Fruit fly (Drosophila melanogaster) whole organism, prepupa: ENCODE data around the gene CG6398.

ENCODE experiments used
- Blimp-1 ChIP-seq: fragments of 200-800 bp; sonication (Bioruptor generic); optimal IDR thresholded peaks from 3 replicates; lab custom pipeline; 2017; ENCODE audit warnings: missing biosample characterization, missing genetic modification characterization, mild to moderate bottlenecking, moderate library complexity, missing genetic modification reagents
- CG10631 ChIP-seq: fragments of 200-800 bp; sonication (Bioruptor generic); optimal IDR thresholded peaks from 2 replicates; lab custom pipeline; 2016; ENCODE audit warnings: missing biosample characterization, missing genetic modification characterization
- CG11294 ChIP-seq: fragments of 200-800 bp; sonication (Bioruptor generic); IDR thresholded peaks from 2 replicates; pipeline ENCODE4 v1.3.6; 2022; ENCODE audit warnings: missing biosample characterization, missing genetic modification characterization
- CG11902 ChIP-seq: fragments of 200-800 bp; sonication (Bioruptor generic); optimal IDR thresholded peaks from 3 replicates; lab custom pipeline; 2016; ENCODE audit warnings: missing biosample characterization, missing genetic modification characterization
- CG15336 ChIP-seq: fragments of 200-800 bp; sonication (Bioruptor generic); IDR thresholded peaks from 2 replicates; pipeline ENCODE4 v1.3.6; 2022; ENCODE audit warnings: missing biosample characterization, missing genetic modification characterization
- CG3032 ChIP-seq: fragments of 200-800 bp; optimal IDR thresholded peaks from 2 replicates; lab custom pipeline; 2019; ENCODE audit warnings: missing biosample characterization, mild to moderate bottlenecking, missing genetic modification characterization, moderate library complexity
- CG31627 ChIP-seq: fragments of 200-800 bp; sonication (Bioruptor generic); optimal IDR thresholded peaks from 3 replicates; lab custom pipeline; 2016; ENCODE audit warnings: missing biosample characterization, missing genetic modification characterization
- CG32006 ChIP-seq: fragments of 200-800 bp; sonication (Bioruptor generic); optimal IDR thresholded peaks from 3 replicates; lab custom pipeline; 2017; ENCODE audit warnings: missing biosample characterization, mild to moderate bottlenecking, missing genetic modification characterization
- CG34406 ChIP-seq: fragments of 200-800 bp; sonication (Bioruptor generic); optimal IDR thresholded peaks from 3 replicates; lab custom pipeline; 2016; ENCODE audit warnings: missing biosample characterization, missing genetic modification characterization
- CG3919 ChIP-seq: fragments of 200-800 bp; sonication (Bioruptor generic); optimal IDR thresholded peaks from 3 replicates; lab custom pipeline; 2016; ENCODE audit warnings: missing biosample characterization, missing genetic modification characterization
- CG6163 ChIP-seq: fragments of 200-800 bp; sonication (Bioruptor generic); IDR thresholded peaks from 3 replicates; pipeline ENCODE4 v1.3.6; 2022; ENCODE audit warnings: missing biosample characterization, missing genetic modification characterization
- CG6276 ChIP-seq: fragments of 200-800 bp; sonication (Bioruptor generic); optimal IDR thresholded peaks from 2 replicates; lab custom pipeline; 2017; ENCODE audit warnings: missing biosample characterization, mild to moderate bottlenecking, missing genetic modification characterization
- CG6808 ChIP-seq: fragments of 200-800 bp; sonication (Bioruptor generic); optimal IDR thresholded peaks from 3 replicates; lab custom pipeline; 2017; ENCODE audit warnings: missing biosample characterization, missing genetic modification characterization, mild to moderate bottlenecking, moderate library complexity, missing genetic modification reagents
- CG6854 ChIP-seq: fragments of 200-800 bp; sonication (Bioruptor generic); optimal IDR thresholded peaks from 2 replicates; lab custom pipeline; 2017; ENCODE audit warnings: missing biosample characterization, mild to moderate bottlenecking, missing genetic modification characterization
- CG8119 ChIP-seq: fragments of 200-800 bp; sonication (Bioruptor generic); IDR thresholded peaks from 3 replicates; pipeline ENCODE4 v1.3.6; 2022; ENCODE audit warnings: missing biosample characterization, missing genetic modification characterization
- CG8319 ChIP-seq: fragments of 200-800 bp; sonication (Bioruptor generic); optimal IDR thresholded peaks from 3 replicates; lab custom pipeline; 2016; ENCODE audit warnings: missing biosample characterization, missing genetic modification characterization
- CG8632 ChIP-seq: fragments of 200-800 bp; sonication (Bioruptor generic); optimal IDR thresholded peaks from 3 replicates; lab custom pipeline; 2016; ENCODE audit warnings: missing biosample characterization, missing genetic modification characterization
- Eip75B ChIP-seq: fragments of 200-800 bp; sonication (Bioruptor generic); optimal IDR thresholded peaks from 3 replicates; lab custom pipeline; 2016; ENCODE audit warnings: missing biosample characterization, missing genetic modification characterization
- Eip78C ChIP-seq: fragments of 200-800 bp; sonication (Bioruptor generic); peaks from one replicate; lab custom pipeline; 2016; ENCODE audit warnings: missing biosample characterization, missing genetic modification characterization
- Eip93F ChIP-seq: fragments of 200-800 bp; sonication (Bioruptor generic); optimal IDR thresholded peaks from 2 replicates; lab custom pipeline; 2016; ENCODE audit warnings: missing biosample characterization, mild to moderate bottlenecking, missing genetic modification characterization
- Hr39 ChIP-seq: fragments of 200-800 bp; sonication (Bioruptor generic); optimal IDR thresholded peaks from 2 replicates; lab custom pipeline; 2016; ENCODE audit warnings: missing biosample characterization, missing genetic modification characterization
- Hr4 ChIP-seq: fragments of 200-800 bp; sonication (Bioruptor generic); optimal IDR thresholded peaks from 3 replicates; lab custom pipeline; 2016; ENCODE audit warnings: missing biosample characterization, missing genetic modification characterization
- Lpt ChIP-seq: fragments of 200-800 bp; sonication (Bioruptor generic); optimal IDR thresholded peaks from 3 replicates; lab custom pipeline; 2016; ENCODE audit warnings: missing biosample characterization, missing genetic modification characterization
- Met ChIP-seq: fragments of 200-800 bp; sonication (Bioruptor generic); optimal IDR thresholded peaks from 3 replicates; lab custom pipeline; 2016; ENCODE audit warnings: missing biosample characterization, missing genetic modification characterization
- OdsH ChIP-seq: fragments of 200-800 bp; sonication (Bioruptor generic); optimal IDR thresholded peaks from 3 replicates; lab custom pipeline; 2016; ENCODE audit warnings: missing biosample characterization, missing genetic modification characterization
- Sox102F ChIP-seq: fragments of 200-800 bp; sonication (Bioruptor generic); optimal IDR thresholded peaks from 2 replicates; lab custom pipeline; 2016; ENCODE audit warnings: missing biosample characterization, mild to moderate bottlenecking, missing genetic modification characterization
- Sox15 ChIP-seq: fragments of 200-800 bp; sonication (Bioruptor generic); optimal IDR thresholded peaks from 3 replicates; lab custom pipeline; 2016; ENCODE audit warnings: missing biosample characterization, missing genetic modification characterization
- achi ChIP-seq: fragments of 200-800 bp; sonication (Bioruptor generic); optimal IDR thresholded peaks from 3 replicates; lab custom pipeline; 2016; ENCODE audit warnings: missing biosample characterization, missing genetic modification characterization
- acj6 ChIP-seq: fragments of 200-800 bp; sonication (Bioruptor generic); optimal IDR thresholded peaks from 3 replicates; lab custom pipeline; 2016; ENCODE audit warnings: missing biosample characterization, missing genetic modification characterization
- cyc ChIP-seq: fragments of 200-800 bp; sonication (Bioruptor generic); optimal IDR thresholded peaks from 3 replicates; lab custom pipeline; 2016; ENCODE audit warnings: missing biosample characterization, missing genetic modification characterization
- dac ChIP-seq: fragments of 200-800 bp; sonication (Bioruptor generic); optimal IDR thresholded peaks from 2 replicates; lab custom pipeline; 2017; ENCODE audit warnings: missing biosample characterization, mild to moderate bottlenecking, missing genetic modification characterization
- dsx ChIP-seq: fragments of 200-800 bp; optimal IDR thresholded peaks from 3 replicates; lab custom pipeline; 2019; ENCODE audit warnings: missing biosample characterization, mild to moderate bottlenecking, missing genetic modification characterization, moderate library complexity; ENCODE audit not compliant: poor library complexity, severe bottlenecking
- eg ChIP-seq: fragments of 200-800 bp; sonication (Bioruptor generic); IDR thresholded peaks from 3 replicates; pipeline ENCODE4 v1.3.6; 2022; ENCODE audit warnings: missing biosample characterization, missing genetic modification characterization
- esn ChIP-seq: fragments of 200-800 bp; sonication (Bioruptor generic); optimal IDR thresholded peaks from 2 replicates; lab custom pipeline; 2016; ENCODE audit warnings: missing biosample characterization, mild to moderate bottlenecking, missing genetic modification characterization, moderate library complexity
- fd59A ChIP-seq: fragments of 200-800 bp; sonication (Bioruptor generic); optimal IDR thresholded peaks from 2 replicates; lab custom pipeline; 2017; ENCODE audit warnings: missing biosample characterization, mild to moderate bottlenecking, missing genetic modification characterization, missing genetic modification reagents
- fd85E ChIP-seq: fragments of 200-800 bp; sonication (Bioruptor generic); optimal IDR thresholded peaks from 3 replicates; lab custom pipeline; 2016; ENCODE audit warnings: missing biosample characterization, missing genetic modification characterization
- fkh ChIP-seq: fragments of 200-800 bp; sonication (Bioruptor generic); optimal IDR thresholded peaks from 3 replicates; lab custom pipeline; 2017; ENCODE audit warnings: missing biosample characterization, mild to moderate bottlenecking, missing genetic modification characterization, moderate library complexity
- lz ChIP-seq: fragments of 200-800 bp; sonication (Bioruptor generic); optimal IDR thresholded peaks from 3 replicates; lab custom pipeline; 2016; ENCODE audit warnings: missing biosample characterization, missing genetic modification characterization
- net ChIP-seq: fragments of 200-800 bp; sonication (Bioruptor generic); optimal IDR thresholded peaks from 3 replicates; lab custom pipeline; 2016; ENCODE audit warnings: missing biosample characterization, missing genetic modification characterization
- pdm3 ChIP-seq: fragments of 200-800 bp; sonication (Bioruptor generic); optimal IDR thresholded peaks from 3 replicates; lab custom pipeline; 2016; ENCODE audit warnings: missing biosample characterization, missing genetic modification characterization
- spab ChIP-seq: fragments of 200-800 bp; sonication (Bioruptor generic); optimal IDR thresholded peaks from 2 replicates; lab custom pipeline; 2017; ENCODE audit warnings: missing biosample characterization, mild to moderate bottlenecking, missing genetic modification characterization, missing genetic modification reagents
- ss ChIP-seq, 2 experiments: fragments of 200-800 bp; sonication (Bioruptor generic); optimal IDR thresholded peaks; 2 replicates in 1 of 2; 3 replicates in 1 of 2; lab custom pipeline; 2017 to 2018; ENCODE audit warnings: mild to moderate bottlenecking in 2 of 2, missing biosample characterization in 2 of 2, missing genetic modification characterization in 2 of 2, moderate library complexity in 1 of 2
- svp ChIP-seq: fragments of 200-800 bp; sonication (Bioruptor generic); peaks from one replicate; lab custom pipeline; 2016; ENCODE audit warnings: missing biosample characterization, missing genetic modification characterization
- topi ChIP-seq: fragments of 200-800 bp; sonication (Bioruptor generic); optimal IDR thresholded peaks from 3 replicates; lab custom pipeline; 2016; ENCODE audit warnings: missing biosample characterization, missing genetic modification characterization
- vri ChIP-seq: fragments of 200-800 bp; sonication (Bioruptor generic); optimal IDR thresholded peaks from 3 replicates; lab custom pipeline; 2016; ENCODE audit warnings: missing biosample characterization, mild to moderate bottlenecking, missing genetic modification characterization

Gene CG6398

dm6 chrX:17799070-17799802 lies 31.4 kb upstream of the CG6398 start:
- TF ChIP-seq CG6163 (GFP tag; lab: Robert Waterston, UW): no peak
- TF ChIP-seq esn (GFP tag; lab: Kevin White, UChicago): no peak
- TF ChIP-seq pdm3: no peak
- no peak for TF ChIP-seq CG6854
- no peak for TF ChIP-seq acj6 (GFP tag; lab: Kevin White, UChicago)
- no peak for TF ChIP-seq CG11902 (GFP tag; lab: Kevin White, UChicago)
- no peak for TF ChIP-seq net (GFP tag; lab: Kevin White, UChicago)
- TF ChIP-seq Eip78C (GFP tag; lab: Kevin White, UChicago): peak; percentile 8
- no peak for TF ChIP-seq CG3919
- no peak for TF ChIP-seq CG11294 (GFP tag; lab: Robert Waterston, UW)
- TF ChIP-seq svp (GFP tag; lab: Kevin White, UChicago): peak; percentile 3

- TF ChIP-seq CG3032 (tag; lab: Kevin White, UChicago) (no peak), CG6276 (GFP tag; lab: Kevin White, UChicago) (no peak), Eip75B (no peak), achi (no peak), Met (GFP tag; lab: Kevin White, UChicago) (no peak), Eip93F (GFP tag; lab: Kevin White, UChicago) (no peak), Hr39 (GFP tag; lab: Kevin White, UChicago) (no peak), CG15336 (GFP tag; lab: Robert Waterston, UW) (no peak), CG6808 (GFP tag; lab: Kevin White, UChicago) (no peak), topi (no peak), cyc (GFP tag; lab: Kevin White, UChicago) (no peak), vri (GFP tag; lab: Kevin White, UChicago) (no peak), dac (GFP tag; lab: Kevin White, UChicago) (no peak), Blimp-1 (GFP tag; lab: Kevin White, UChicago) (no peak), CG31627 (GFP tag; lab: Kevin White, UChicago) (no peak), Lpt (no peak), Sox15 (GFP tag; lab: Kevin White, UChicago) (no peak), Hr4 (GFP tag; lab: Kevin White, UChicago) (no peak), CG11294 (GFP tag; lab: Robert Waterston, UW) (no peak)
- TF ChIP-seq, all 60 proteins: peak for 0
Observed at dm6 chrX:17799803-17800151, 30.9 kb upstream of the CG6398 start.

dm6 chrX:17802353-17803121 lies 28.1 kb upstream of the CG6398 start:
- TF ChIP-seq lz (peak; percentile 85), CG34406 (GFP tag; lab: Kevin White, UChicago) (peak; percentile 76), dsx (GFP tag; lab: Kevin White, UChicago) (peak; percentile 57), CG32006 (GFP tag; lab: Kevin White, UChicago) (peak; percentile 84), Sox102F (GFP tag; lab: Kevin White, UChicago) (peak; percentile 80), fd85E (GFP tag; lab: Kevin White, UChicago) (peak; percentile 8), ss (GFP tag; optimal IDR thresholded peaks at IDR 0.05; lab: Kevin White, UChicago) (peak; percentile 71 to 77), CG10631 (peak; percentile 78), CG15336 (GFP tag; lab: Robert Waterston, UW) (peak; percentile 76), topi (peak; percentile 86), OdsH (GFP tag; lab: Kevin White, UChicago) (peak; percentile 96), eg (GFP tag; lab: Robert Waterston, UW) (peak; percentile 37; the same call in 1 of the 3 replicates), CG8632 (GFP tag; lab: Kevin White, UChicago) (peak; percentile 79), fd59A (GFP tag; lab: Kevin White, UChicago) (peak; percentile 75), CG8119 (GFP tag; lab: Robert Waterston, UW) (peak; percentile 80), achi (peak; percentile 80), CG11294 (GFP tag; lab: Robert Waterston, UW) (no peak), CG6854 (peak; percentile 38), fkh (GFP tag; lab: Kevin White, UChicago) (no peak), pdm3 (peak; percentile 80), CG11902 (GFP tag; lab: Kevin White, UChicago) (peak; percentile 64), spab (GFP tag; lab: Kevin White, UChicago) (peak; percentile 60), acj6 (GFP tag; lab: Kevin White, UChicago) (peak; percentile 82), CG3919 (peak; percentile 77), vri (GFP tag; lab: Kevin White, UChicago) (peak; percentile 69), CG8319 (GFP tag; lab: Kevin White, UChicago) (peak; percentile 54)
